Worm (Caenorhabditis elegans) whole organism, L4 larva: Measurements from ENCODE around the gene drr-2.
A peak's percentile ranks its signal among the peaks of the same experiment; 100 is the strongest.

Experiments used
- F37D6.2 ChIP-seq: sonication (generic microtip); optimal IDR thresholded peaks from 2 replicates; lab custom pipeline; 2016; ENCODE audit warnings: mild to moderate bottlenecking, missing genetic modification characterization, missing compliant biosample characterization
- ZK546.5 ChIP-seq, 2 experiments: sonication (generic microtip); optimal IDR thresholded peaks; 2 replicates each; lab custom pipeline; 2017; ENCODE audit warnings: missing biosample characterization in 2 of 2, missing genetic modification characterization in 2 of 2
- aha-1 ChIP-seq: fragments of 150-350 bp; peaks from one replicate; lab custom pipeline; 2014; ENCODE audit warnings: missing biosample characterization, missing genetic modification characterization
- attf-4 ChIP-seq: sonication (generic microtip); optimal IDR thresholded peaks from 3 replicates; lab custom pipeline; 2017; ENCODE audit warnings: missing biosample characterization, missing genetic modification characterization
- ceh-20 ChIP-seq: fragments of 200-800 bp; sonication (Bioruptor generic); IDR thresholded peaks from 2 replicates; pipeline ENCODE4 v1.3.6; 2022; ENCODE audit warnings: missing genetic modification reagents, missing genetic modification characterization, missing compliant biosample characterization
- ceh-28 ChIP-seq: fragments of 150-350 bp; optimal IDR thresholded peaks from 2 replicates; lab custom pipeline; 2014; ENCODE audit warnings: missing biosample characterization, missing genetic modification reagents, missing genetic modification characterization
- ceh-32 ChIP-seq: sonication (generic microtip); optimal IDR thresholded peaks from 2 replicates; lab custom pipeline; 2016; ENCODE audit warnings: mild to moderate bottlenecking, missing genetic modification characterization, missing compliant biosample characterization; ENCODE audit not compliant: poor library complexity
- cey-2 ChIP-seq: sonication (generic microtip); optimal IDR thresholded peaks from 3 replicates; lab custom pipeline; 2017; ENCODE audit warnings: missing genetic modification characterization, mild to moderate bottlenecking, missing compliant biosample characterization, antibody characterized with exemption, borderline replicate concordance; ENCODE audit not compliant: insufficient read depth
- ctbp-1 ChIP-seq: fragments of 200-800 bp; sonication (Bioruptor generic); IDR thresholded peaks from 2 replicates; pipeline ENCODE4 v1.3.6; 2022; ENCODE audit warnings: missing genetic modification reagents, missing genetic modification characterization, missing compliant biosample characterization
- daf-16 ChIP-seq, 3 experiments: sonication (generic microtip); optimal IDR thresholded peaks; 2 replicates each; lab custom pipeline; 2016 to 2017; ENCODE audit warnings: missing genetic modification characterization in 3 of 3, missing genetic modification reagents in 3 of 3, mild to moderate bottlenecking in 2 of 3, missing compliant biosample characterization in 2 of 3, missing biosample characterization in 1 of 3, moderate library complexity in 1 of 3
- egl-27 ChIP-seq: sonication (generic microtip); optimal IDR thresholded peaks from 3 replicates; lab custom pipeline; 2017; ENCODE audit warnings: missing biosample characterization, missing genetic modification reagents, missing genetic modification characterization
- hmg-1.1 ChIP-seq: fragments of 200-800 bp; sonication (Bioruptor generic); IDR thresholded peaks from 2 replicates; pipeline ENCODE4 v1.3.6; 2022; ENCODE audit warnings: missing genetic modification reagents, missing genetic modification characterization, missing compliant biosample characterization
- lin-15B ChIP-seq: fragments of 150-350 bp; sonication (generic microtip); optimal IDR thresholded peaks from 3 replicates; lab custom pipeline; 2014; ENCODE audit warnings: missing biosample characterization, missing genetic modification characterization
- lin-38 ChIP-seq: fragments of 200-800 bp; sonication (Bioruptor generic); IDR thresholded peaks from 2 replicates; pipeline ENCODE4 v1.3.6; 2022; ENCODE audit warnings: missing genetic modification reagents, missing genetic modification characterization, missing compliant biosample characterization
- lsy-2 ChIP-seq, 2 experiments: fragments of 150-350 bp in 1 of 2; sonication (generic microtip) in 1 of 2; optimal IDR thresholded peaks; 2 replicates each; lab custom pipeline; 2014 to 2017; ENCODE audit warnings: missing biosample characterization in 2 of 2, missing genetic modification characterization in 2 of 2
- madf-9 ChIP-seq: fragments of 200-800 bp; sonication (Bioruptor generic); conservative IDR thresholded peaks from 2 replicates; pipeline ENCODE4 v1.3.6; 2022; ENCODE audit warnings: missing genetic modification reagents, missing genetic modification characterization, missing compliant biosample characterization
- mdt-29 ChIP-seq: fragments of 200-800 bp; sonication (Bioruptor generic); IDR thresholded peaks from 2 replicates; pipeline ENCODE4 v1.3.6; 2022; ENCODE audit warnings: missing genetic modification reagents, missing genetic modification characterization, missing compliant biosample characterization
- nhr-25 ChIP-seq: sonication (generic microtip); optimal IDR thresholded peaks from 2 replicates; lab custom pipeline; 2017; ENCODE audit warnings: missing genetic modification characterization, mild to moderate bottlenecking, missing compliant biosample characterization, antibody characterized with exemption, moderate library complexity, borderline replicate concordance; ENCODE audit not compliant: insufficient read depth
- nhr-28 ChIP-seq: fragments of 150-350 bp; optimal IDR thresholded peaks from 2 replicates; lab custom pipeline; 2014; ENCODE audit warnings: missing biosample characterization, missing genetic modification characterization
- nhr-48 ChIP-seq: sonication (generic microtip); optimal IDR thresholded peaks from 2 replicates; lab custom pipeline; 2016; ENCODE audit warnings: mild to moderate bottlenecking, missing genetic modification characterization, missing compliant biosample characterization
- nhr-77 ChIP-seq: fragments of 150-350 bp; optimal IDR thresholded peaks from 2 replicates; lab custom pipeline; 2014; ENCODE audit warnings: missing biosample characterization, missing genetic modification characterization
- php-3 ChIP-seq: fragments of 200-800 bp; sonication (Bioruptor generic); IDR thresholded peaks from 2 replicates; pipeline ENCODE4 v1.3.6; 2022; ENCODE audit warnings: missing genetic modification reagents, missing genetic modification characterization, missing compliant biosample characterization
- saeg-2 ChIP-seq: fragments of 200-800 bp; sonication (Bioruptor generic); IDR thresholded peaks from 2 replicates; pipeline ENCODE4 v1.3.6; 2022; ENCODE audit warnings: missing genetic modification reagents, missing genetic modification characterization, missing compliant biosample characterization
- snpc-1.2 ChIP-seq: fragments of 200-800 bp; sonication (Bioruptor generic); IDR thresholded peaks from 2 replicates; pipeline ENCODE4 v1.3.6; 2022; ENCODE audit warnings: missing genetic modification reagents, missing genetic modification characterization, missing compliant biosample characterization
- spr-1 ChIP-seq: sonication (generic microtip); optimal IDR thresholded peaks from 2 replicates; lab custom pipeline; 2016; ENCODE audit warnings: mild to moderate bottlenecking, missing genetic modification characterization, missing compliant biosample characterization
- tag-97 ChIP-seq: fragments of 200-800 bp; sonication (Bioruptor generic); IDR thresholded peaks from 2 replicates; pipeline ENCODE4 v1.3.6; 2022; ENCODE audit warnings: missing genetic modification characterization, missing compliant biosample characterization
- tra-1 ChIP-seq: fragments of 200-800 bp; sonication (Bioruptor generic); IDR thresholded peaks from 2 replicates; pipeline ENCODE4 v1.3.6; 2022; ENCODE audit warnings: missing genetic modification reagents, missing genetic modification characterization, missing compliant biosample characterization
- unc-130 ChIP-seq: sonication (generic microtip); optimal IDR thresholded peaks from 2 replicates; lab custom pipeline; 2016; ENCODE audit warnings: missing genetic modification reagents, missing genetic modification characterization, missing compliant biosample characterization
- unc-62 ChIP-seq, 3 experiments: fragments of 150-350 bp in 1 of 3; sonication (generic microtip); optimal IDR thresholded peaks in 2 of 3; peaks in 1 of 3; 1 replicate in 1 of 3; 2 replicates in 2 of 3; lab custom pipeline; 2014 to 2017; ENCODE audit warnings: missing biosample characterization in 3 of 3, missing genetic modification characterization in 3 of 3, missing genetic modification reagents in 3 of 3, missing genotype in 1 of 3
- zag-1 ChIP-seq: fragments of 150-350 bp; optimal IDR thresholded peaks from 2 replicates; lab custom pipeline; 2014; ENCODE audit warnings: missing biosample characterization, missing genetic modification characterization
- zfp-2 ChIP-seq: sonication (generic microtip); optimal IDR thresholded peaks from 2 replicates; lab custom pipeline; 2016; ENCODE audit warnings: mild to moderate bottlenecking, missing genetic modification characterization, missing compliant biosample characterization
- zfp-3 ChIP-seq: fragments of 200-800 bp; sonication (Bioruptor generic); conservative IDR thresholded peaks from 2 replicates; pipeline ENCODE4 v1.3.6; 2022; ENCODE audit warnings: missing genetic modification reagents, missing genetic modification characterization, missing compliant biosample characterization
- ztf-11 ChIP-seq: fragments of 150-350 bp; optimal IDR thresholded peaks from 2 replicates; lab custom pipeline; 2014; ENCODE audit warnings: missing biosample characterization, missing genetic modification characterization

drr-2 gene

DNA sequence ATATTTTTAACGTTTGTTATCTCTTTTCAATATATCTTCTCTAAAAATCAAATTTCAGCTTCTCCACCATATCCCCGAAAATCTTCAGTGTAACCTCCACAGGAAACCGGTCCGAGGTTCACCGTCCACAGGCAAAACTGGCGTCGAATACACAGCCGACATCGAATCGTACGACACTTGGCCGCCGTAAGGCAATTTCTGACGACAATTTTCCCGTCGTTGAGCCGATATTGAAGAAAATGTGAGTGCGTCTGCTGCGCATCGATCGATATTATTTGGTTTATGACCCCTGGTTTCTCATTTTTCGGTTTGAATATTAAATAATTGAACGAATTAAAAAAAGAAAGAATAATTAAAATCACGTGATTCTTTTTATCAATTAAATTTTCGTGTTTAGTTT lies 43.8 kb upstream of the drr-2 start, which contains the start of gene cul-2 (continued):
- TF ChIP-seq saeg-2 (GFP tag; lab: Robert Waterston, UW) (no peak), tag-97 (GFP tag; lab: Robert Waterston, UW) (no peak), nhr-77 (tag; lab: Kevin White, UChicago) (no peak), aha-1 (tag; lab: Kevin White, UChicago) (peak; percentile 22), unc-62 (GFP tag; optimal IDR thresholded peaks at IDR 0.05 in 1 of 2; lab: Kevin White, UChicago) (peak in 1 of 2 experiments; percentile 75), unc-62 (tag; optimal IDR thresholded peaks at IDR 0.05; lab: Kevin White, UChicago) (no peak), nhr-28 (tag; lab: Kevin White, UChicago) (no peak), nhr-25 (tag; lab: Kevin White, UChicago) (no peak), attf-4 (no peak), ctbp-1 (no peak), madf-9 (no peak), egl-27 (tag; lab: Kevin White, UChicago) (no peak), daf-16 (GFP tag; optimal IDR thresholded peaks at IDR 0.05; lab: Kevin White, UChicago) (no peak), daf-16 (tag; optimal IDR thresholded peaks at IDR 0.05; lab: Kevin White, UChicago) (no peak), F37D6.2 (tag; lab: Kevin White, UChicago) (no peak), zfp-3 (GFP tag; lab: Robert Waterston, UW) (no peak), ztf-11 (tag; lab: Kevin White, UChicago) (no peak)

ce11 chrIII:13686309-13686708 lies 42.9 kb upstream of the drr-2 start, which contains the start of gene dyf-2:
TSS of gene dyf-2 (minus strand) at chrIII:13686445.
- TF ChIP-seq cey-2 (tag; lab: Kevin White, UChicago) (no peak), ZK546.5 (tag; optimal IDR thresholded peaks at IDR 0.05; lab: Kevin White, UChicago) (no peak), unc-130 (no peak), ztf-11 (tag; lab: Kevin White, UChicago) (no peak), hmg-1.1 (no peak), snpc-1.2 (GFP tag; lab: Robert Waterston, UW) (no peak), nhr-48 (tag; lab: Kevin White, UChicago) (no peak), ceh-28 (tag; lab: Kevin White, UChicago) (no peak), zfp-2 (no peak), lin-15B (tag; lab: Kevin White, UChicago) (no peak)

- peak in 1 of 2 experiments; percentile 95 for TF ChIP-seq unc-62 (GFP tag; optimal IDR thresholded peaks at IDR 0.05 in 1 of 2; lab: Kevin White, UChicago)
- no peak for TF ChIP-seq unc-62 (tag; optimal IDR thresholded peaks at IDR 0.05; lab: Kevin White, UChicago)
- no peak for TF ChIP-seq php-3 (GFP tag; lab: Robert Waterston, UW)
Measured at ce11 chrIII:13684236-13684635, 40.9 kb upstream of the drr-2 start.

- no peak for TF ChIP-seq lin-38 (GFP tag; lab: Robert Waterston, UW)
- no peak for TF ChIP-seq zfp-3 (GFP tag; lab: Robert Waterston, UW)
- no peak for TF ChIP-seq ceh-20 (GFP tag; lab: Robert Waterston, UW)
- no peak for TF ChIP-seq zag-1 (tag; lab: Kevin White, UChicago)
- no peak for TF ChIP-seq ceh-32 (tag; lab: Kevin White, UChicago)
- TF ChIP-seq lsy-2 (tag; optimal IDR thresholded peaks at IDR 0.05; lab: Kevin White, UChicago): peak in 1 of 2 experiments; percentile 61
Measured at ce11 chrIII:13683275-13683674, 39.9 kb upstream of the drr-2 start.

- TF ChIP-seq mdt-29 (GFP tag; lab: Robert Waterston, UW) (no peak), spr-1 (tag; lab: Kevin White, UChicago) (no peak), unc-62 (GFP tag; optimal IDR thresholded peaks at IDR 0.05 in 1 of 2; lab: Kevin White, UChicago) (peak in 1 of 2 experiments; percentile 92), unc-62 (tag; optimal IDR thresholded peaks at IDR 0.05; lab: Kevin White, UChicago) (no peak), hmg-1.1 (no peak), tra-1 (GFP tag; lab: Robert Waterston, UW) (no peak)
Measured at ce11 chrIII:13682019-13682418, 38.6 kb upstream of the drr-2 start.
